Worm (Caenorhabditis elegans) whole organism, L2 larva: ENCODE results near the gene R53.8.

Experiments
- C34F6.9 ChIP-seq: fragments of 150-350 bp; optimal IDR thresholded peaks from 2 replicates; lab custom pipeline; 2014; ENCODE audit warnings: missing biosample characterization, missing genetic modification characterization
- F13H6.1 ChIP-seq: sonication (generic microtip); optimal IDR thresholded peaks from 2 replicates; lab custom pipeline; 2016; ENCODE audit warnings: missing genetic modification characterization, missing compliant biosample characterization
- ama-1 ChIP-seq: fragments of 150-350 bp; optimal IDR thresholded peaks from 2 replicates; lab custom pipeline; 2018; ENCODE audit warnings: inconsistent platforms
- blmp-1 ChIP-seq: sonication (generic microtip); optimal IDR thresholded peaks from 2 replicates; lab custom pipeline; 2017; ENCODE audit warnings: missing genetic modification characterization, mild to moderate bottlenecking, missing compliant biosample characterization, antibody characterized with exemption, moderate library complexity; ENCODE audit not compliant: insufficient read depth
- ceh-82 ChIP-seq: fragments of 150-350 bp; optimal IDR thresholded peaks from 2 replicates; lab custom pipeline; 2014; ENCODE audit warnings: missing biosample characterization, missing genetic modification characterization
- dmd-4 ChIP-seq: sonication (generic microtip); optimal IDR thresholded peaks from 2 replicates; lab custom pipeline; 2017; ENCODE audit warnings: missing biosample characterization, missing genetic modification characterization
- elt-1 ChIP-seq: fragments of 150-350 bp; optimal IDR thresholded peaks from 2 replicates; lab custom pipeline; 2014; ENCODE audit warnings: missing biosample characterization, missing genetic modification characterization
- elt-3 ChIP-seq: sonication (generic microtip); optimal IDR thresholded peaks from 2 replicates; lab custom pipeline; 2017; ENCODE audit warnings: missing biosample characterization, missing genetic modification characterization
- fos-1 ChIP-seq: fragments of 150-350 bp; optimal IDR thresholded peaks from 2 replicates; lab custom pipeline; 2014; ENCODE audit warnings: missing biosample characterization, missing genetic modification characterization
- lin-11 ChIP-seq: fragments of 150-350 bp; sonication (generic microtip); optimal IDR thresholded peaks from 2 replicates; lab custom pipeline; 2014; ENCODE audit warnings: missing biosample characterization, missing genetic modification characterization, inconsistent platforms, mixed read lengths
- lin-13 ChIP-seq: fragments of 150-350 bp; optimal IDR thresholded peaks from 2 replicates; lab custom pipeline; 2014; ENCODE audit warnings: missing biosample characterization, missing genetic modification reagents, missing genetic modification characterization
- mab-5 ChIP-seq: fragments of 150-350 bp; optimal IDR thresholded peaks from 2 replicates; lab custom pipeline; 2014; ENCODE audit warnings: missing biosample characterization, missing genetic modification characterization
- mbf-1 ChIP-seq: sonication (generic microtip); optimal IDR thresholded peaks from 2 replicates; lab custom pipeline; 2017; ENCODE audit warnings: missing biosample characterization, missing genetic modification characterization
- mdl-1 ChIP-seq, 2 experiments: fragments of 150-350 bp in 1 of 2; sonication (generic microtip) in 1 of 2; optimal IDR thresholded peaks; 2 replicates each; lab custom pipeline; 2017; ENCODE audit warnings: missing biosample characterization in 2 of 2, missing genetic modification characterization in 2 of 2
- nhr-10 ChIP-seq: sonication (generic microtip); optimal IDR thresholded peaks from 2 replicates; lab custom pipeline; 2017; ENCODE audit warnings: missing biosample characterization, missing genetic modification characterization
- nhr-11 ChIP-seq: fragments of 150-350 bp; optimal IDR thresholded peaks from 2 replicates; lab custom pipeline; 2014; ENCODE audit warnings: missing biosample characterization, missing genetic modification characterization
- nhr-129 ChIP-seq: fragments of 150-350 bp; optimal IDR thresholded peaks from 2 replicates; lab custom pipeline; 2014; ENCODE audit warnings: missing biosample characterization, missing genetic modification characterization
- nhr-21 ChIP-seq: fragments of 150-350 bp; optimal IDR thresholded peaks from 2 replicates; lab custom pipeline; 2014; ENCODE audit warnings: missing biosample characterization, missing genetic modification characterization
- nhr-23 ChIP-seq: fragments of 150-350 bp; optimal IDR thresholded peaks from 2 replicates; lab custom pipeline; 2014; ENCODE audit warnings: missing biosample characterization, missing genetic modification reagents, missing genetic modification characterization
- nhr-237 ChIP-seq: fragments of 150-350 bp; optimal IDR thresholded peaks from 2 replicates; lab custom pipeline; 2014; ENCODE audit warnings: missing biosample characterization, missing genetic modification characterization
- nhr-25 ChIP-seq: fragments of 150-350 bp; sonication (generic microtip); optimal IDR thresholded peaks from 3 replicates; lab custom pipeline; 2014; ENCODE audit warnings: missing biosample characterization, missing genetic modification characterization
- nhr-6 ChIP-seq: fragments of 150-350 bp; optimal IDR thresholded peaks from 2 replicates; lab custom pipeline; 2014; ENCODE audit warnings: missing biosample characterization, missing genetic modification characterization
- nhr-77 ChIP-seq: fragments of 150-350 bp; optimal IDR thresholded peaks from 2 replicates; lab custom pipeline; 2014; ENCODE audit warnings: missing biosample characterization, missing genetic modification characterization
- peb-1 ChIP-seq: fragments of 150-350 bp; optimal IDR thresholded peaks from 2 replicates; lab custom pipeline; 2014; ENCODE audit warnings: missing biosample characterization, missing genetic modification characterization
- sem-4 ChIP-seq: fragments of 150-350 bp; optimal IDR thresholded peaks from 2 replicates; lab custom pipeline; 2014; ENCODE audit warnings: missing biosample characterization, missing genetic modification reagents, missing genetic modification characterization
- skn-1 ChIP-seq: sonication (generic microtip); optimal IDR thresholded peaks from 2 replicates; lab custom pipeline; 2017; ENCODE audit warnings: missing biosample characterization, missing genetic modification characterization
- sma-3 ChIP-seq: sonication (generic microtip); optimal IDR thresholded peaks from 2 replicates; lab custom pipeline; 2016; ENCODE audit warnings: missing genetic modification reagents, missing genetic modification characterization, missing compliant biosample characterization
- sma-9 ChIP-seq, 2 experiments: fragments of 150-350 bp in 1 of 2; sonication (generic microtip) in 1 of 2; optimal IDR thresholded peaks; 2 replicates each; lab custom pipeline; 2014 to 2016; ENCODE audit warnings: missing genetic modification characterization in 2 of 2, mild to moderate bottlenecking in 1 of 2, missing biosample characterization in 1 of 2, missing compliant biosample characterization in 1 of 2, missing genetic modification reagents in 1 of 2, moderate library complexity in 1 of 2
- snpc-4 ChIP-seq: fragments of 150-350 bp; optimal IDR thresholded peaks from 2 replicates; lab custom pipeline; 2014; ENCODE audit warnings: missing biosample characterization, missing genetic modification characterization
- unc-39 ChIP-seq: fragments of 150-350 bp; optimal IDR thresholded peaks from 2 replicates; lab custom pipeline; 2014; ENCODE audit warnings: missing biosample characterization, missing genetic modification characterization
- unc-55 ChIP-seq: fragments of 150-350 bp; sonication (generic microtip); optimal IDR thresholded peaks from 3 replicates; lab custom pipeline; 2014; ENCODE audit warnings: missing biosample characterization, missing genetic modification reagents, missing genetic modification characterization
- unc-62 ChIP-seq: fragments of 150-350 bp; optimal IDR thresholded peaks from 2 replicates; lab custom pipeline; 2014; ENCODE audit warnings: missing biosample characterization, missing genetic modification reagents, missing genetic modification characterization
- ztf-1 ChIP-seq: fragments of 200-800 bp; sonication (Bioruptor generic); conservative IDR thresholded peaks from 2 replicates; pipeline ENCODE4 v1.3.6; 2022; ENCODE audit warnings: missing genetic modification characterization, missing compliant biosample characterization
- ztf-11 ChIP-seq: sonication (generic microtip); optimal IDR thresholded peaks from 2 replicates; lab custom pipeline; 2017; ENCODE audit warnings: missing biosample characterization, missing genetic modification characterization
- ztf-4 ChIP-seq: fragments of 150-350 bp; optimal IDR thresholded peaks from 2 replicates; lab custom pipeline; 2014; ENCODE audit warnings: missing biosample characterization, missing genetic modification characterization

R53.8 gene

DNA sequence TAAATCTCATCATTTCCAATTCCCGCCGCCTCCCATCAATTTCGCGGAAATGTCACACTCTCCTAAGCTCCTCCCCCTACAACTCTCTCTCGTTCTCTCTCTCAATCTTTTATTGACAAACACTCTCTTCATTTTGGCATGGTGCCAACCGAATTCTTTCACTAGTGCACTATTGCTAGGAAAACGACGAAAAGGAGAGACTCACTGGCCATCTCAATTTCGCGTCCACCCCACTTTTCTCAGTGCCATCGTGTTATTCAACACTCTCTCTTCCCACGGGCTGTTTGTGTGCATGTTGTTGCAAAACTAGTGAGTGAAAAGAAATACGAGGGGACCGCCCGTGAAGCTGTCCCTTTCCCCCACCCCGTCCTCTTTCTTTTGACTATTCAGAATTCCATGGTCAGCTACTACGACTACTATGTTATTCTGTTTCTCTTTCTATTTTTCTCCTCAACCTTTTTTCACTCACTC, 8.4 kb downstream of the R53.8 start (continued):
- TF ChIP-seq snpc-4 (tag; lab: Kevin White, UChicago), result peak; percentile 9
- TF ChIP-seq ztf-4 (tag; lab: Kevin White, UChicago), result peak; percentile 31
- TF ChIP-seq sma-3 (GFP tag; lab: Kevin White, UChicago), result peak; percentile 11
- TF ChIP-seq sem-4 (tag; lab: Kevin White, UChicago), result peak; percentile 87
- peak; percentile 55 to 63 for TF ChIP-seq mdl-1 (tag; optimal IDR thresholded peaks at IDR 0.05; lab: Kevin White, UChicago)
- peak; percentile 80 for TF ChIP-seq mab-5 (tag; lab: Kevin White, UChicago)
- TF ChIP-seq unc-55 (GFP tag; lab: Kevin White, UChicago), result peak; percentile 63
- TF ChIP-seq nhr-77 (tag; lab: Kevin White, UChicago), result no peak
- no peak for TF ChIP-seq nhr-237 (tag; lab: Kevin White, UChicago)
- no peak for TF ChIP-seq nhr-10 (tag; lab: Kevin White, UChicago)
- no peak for TF ChIP-seq ztf-11 (tag; lab: Kevin White, UChicago)
- no peak for TF ChIP-seq ceh-82

- TF ChIP-seq lin-13 (GFP tag; lab: Kevin White, UChicago), result no peak
- TF ChIP-seq sma-3 (GFP tag; lab: Kevin White, UChicago), result no peak
- no peak for TF ChIP-seq nhr-11 (tag; lab: Kevin White, UChicago)
- TF ChIP-seq F13H6.1 (tag; lab: Kevin White, UChicago), result no peak
- TF ChIP-seq nhr-25 (tag; lab: Kevin White, UChicago), result peak; percentile 54
- no peak for TF ChIP-seq ama-1 (lab: Kevin White, UChicago)
- no peak for TF ChIP-seq ztf-1 (GFP tag; lab: Robert Waterston, UW)
- TF ChIP-seq nhr-129 (tag; lab: Kevin White, UChicago), result no peak
- TF ChIP-seq ztf-11 (tag; lab: Kevin White, UChicago), result no peak
- no peak for TF ChIP-seq elt-1
- no peak for TF ChIP-seq elt-3 (tag; lab: Kevin White, UChicago)
- TF ChIP-seq nhr-21 (tag; lab: Kevin White, UChicago), result no peak
- TF ChIP-seq nhr-6, result no peak
- TF ChIP-seq mbf-1 (tag; lab: Kevin White, UChicago), result no peak
- TF ChIP-seq blmp-1 (tag; lab: Kevin White, UChicago), result no peak
- no peak for TF ChIP-seq unc-62 (GFP tag; lab: Kevin White, UChicago)
- no peak for TF ChIP-seq lin-11 (tag; lab: Kevin White, UChicago)
- TF ChIP-seq sma-9 (GFP tag; optimal IDR thresholded peaks at IDR 0.05; lab: Kevin White, UChicago), result peak; percentile 30
- TF ChIP-seq sma-9 (tag; optimal IDR thresholded peaks at IDR 0.05; lab: Kevin White, UChicago), result no peak
- no peak for TF ChIP-seq nhr-10 (tag; lab: Kevin White, UChicago)
- TF ChIP-seq peb-1, result no peak
- no peak for TF ChIP-seq nhr-23 (tag; lab: Kevin White, UChicago)
- TF ChIP-seq mab-5 (tag; lab: Kevin White, UChicago), result peak; percentile 65
Observed at ce11 chrII:9986635-9987575, 10.4 kb downstream of the R53.8 start.

- TF ChIP-seq dmd-4 (tag; lab: Kevin White, UChicago), result no peak
- TF ChIP-seq skn-1 (tag; lab: Kevin White, UChicago), result no peak
- TF ChIP-seq nhr-11 (tag; lab: Kevin White, UChicago), result no peak
- no peak for TF ChIP-seq unc-39 (tag; lab: Kevin White, UChicago)
- TF ChIP-seq blmp-1 (tag; lab: Kevin White, UChicago), result no peak
- TF ChIP-seq mab-5 (tag; lab: Kevin White, UChicago), result no peak
- TF ChIP-seq C34F6.9 (tag; lab: Kevin White, UChicago), result no peak
- TF ChIP-seq fos-1 (tag; lab: Kevin White, UChicago), result no peak
- no peak for TF ChIP-seq mbf-1 (tag; lab: Kevin White, UChicago)
- no peak for TF ChIP-seq sma-9 (GFP tag; optimal IDR thresholded peaks at IDR 0.05; lab: Kevin White, UChicago)
- no peak for TF ChIP-seq sma-9 (tag; optimal IDR thresholded peaks at IDR 0.05; lab: Kevin White, UChicago)
- TF ChIP-seq, all 48 proteins: peak for 0
Observed at ce11 chrII:9988620-9989019, 12.1 kb downstream of the R53.8 start.
